Worm (Caenorhabditis elegans) whole organism, L1 larva: ENCODE results near the gene mlc-2.

Source experiments
- C04F5.9 ChIP-seq: sonication (generic microtip); optimal IDR thresholded peaks from 2 replicates; lab custom pipeline; 2016; ENCODE audit warnings: missing genetic modification characterization, missing compliant biosample characterization
- F16B12.6 ChIP-seq: fragments of 150-350 bp; optimal IDR thresholded peaks from 2 replicates; lab custom pipeline; 2014; ENCODE audit warnings: missing biosample characterization, missing genetic modification characterization
- Y116A8C.19 ChIP-seq: sonication (generic microtip); optimal IDR thresholded peaks from 2 replicates; lab custom pipeline; 2016; ENCODE audit warnings: missing compliant biosample characterization, missing genetic modification characterization, borderline replicate concordance
- aly-2 ChIP-seq: fragments of 150-350 bp; optimal IDR thresholded peaks from 2 replicates; lab custom pipeline; 2014; ENCODE audit warnings: missing biosample characterization, missing genetic modification characterization
- ama-1 ChIP-seq: fragments of 150-350 bp; optimal IDR thresholded peaks from 2 replicates; lab custom pipeline; 2014
- ceh-90 ChIP-seq: sonication (generic microtip); optimal IDR thresholded peaks from 2 replicates; lab custom pipeline; 2016; ENCODE audit warnings: missing genetic modification characterization, missing compliant biosample characterization
- dpl-1 ChIP-seq, 3 experiments: fragments of 150-350 bp in 2 of 3; sonication (generic microtip) in 1 of 3; optimal IDR thresholded peaks; 2 replicates each; lab custom pipeline; 2014 to 2017; ENCODE audit warnings: missing biosample characterization in 3 of 3, missing genetic modification characterization in 3 of 3, missing genetic modification reagents in 3 of 3
- dsc-1 ChIP-seq: sonication (generic microtip); optimal IDR thresholded peaks from 2 replicates; lab custom pipeline; 2016; ENCODE audit warnings: mild to moderate bottlenecking, missing genetic modification characterization, missing compliant biosample characterization
- efl-1 ChIP-seq, 4 experiments: fragments of 150-350 bp; optimal IDR thresholded peaks in 3 of 4; peaks in 1 of 4; 1 replicate in 1 of 4; 2 replicates in 3 of 4; lab custom pipeline; 2014; ENCODE audit warnings: missing biosample characterization in 2 of 4, missing genetic modification characterization in 2 of 4, missing genetic modification reagents in 2 of 4
- fkh-4 ChIP-seq: sonication (generic microtip); optimal IDR thresholded peaks from 2 replicates; lab custom pipeline; 2016; ENCODE audit warnings: missing compliant biosample characterization, missing genetic modification characterization, borderline replicate concordance
- fos-1 ChIP-seq: fragments of 150-350 bp; optimal IDR thresholded peaks from 2 replicates; lab custom pipeline; 2014; ENCODE audit warnings: missing biosample characterization, missing genetic modification characterization
- hlh-17 ChIP-seq: fragments of 200-800 bp; sonication (Bioruptor generic); optimal IDR thresholded peaks from 2 replicates; lab custom pipeline; 2018; ENCODE audit warnings: missing genetic modification characterization, mild to moderate bottlenecking, missing compliant biosample characterization, moderate library complexity, borderline replicate concordance
- lin-35 ChIP-seq, 2 experiments: fragments of 150-350 bp; optimal IDR thresholded peaks; 2 replicates each; lab custom pipeline; 2014; ENCODE audit warnings: missing biosample characterization in 2 of 2, missing genetic modification characterization in 2 of 2, missing genetic modification reagents in 2 of 2
- mep-1 ChIP-seq: fragments of 150-350 bp; optimal IDR thresholded peaks from 2 replicates; lab custom pipeline; 2014; ENCODE audit warnings: missing biosample characterization, missing genetic modification characterization
- nhr-11 ChIP-seq: fragments of 150-350 bp; optimal IDR thresholded peaks from 2 replicates; lab custom pipeline; 2014; ENCODE audit warnings: missing biosample characterization, missing genetic modification characterization
- nhr-76 ChIP-seq: sonication (generic microtip); optimal IDR thresholded peaks from 2 replicates; lab custom pipeline; 2017; ENCODE audit warnings: missing biosample characterization, missing genetic modification characterization
- nhr-84 ChIP-seq: sonication (generic microtip); optimal IDR thresholded peaks from 2 replicates; lab custom pipeline; 2017; ENCODE audit warnings: missing biosample characterization, missing genetic modification characterization
- rnt-1 ChIP-seq: sonication (generic microtip); optimal IDR thresholded peaks from 2 replicates; lab custom pipeline; 2016; ENCODE audit warnings: mild to moderate bottlenecking, missing genetic modification characterization, moderate library complexity, missing compliant biosample characterization
- sup-37 ChIP-seq: fragments of 200-800 bp; sonication (Bioruptor generic); optimal IDR thresholded peaks from 2 replicates; lab custom pipeline; 2018; ENCODE audit warnings: mild to moderate bottlenecking, missing genetic modification characterization, missing compliant biosample characterization
- tbx-2 ChIP-seq: sonication (generic microtip); optimal IDR thresholded peaks from 2 replicates; lab custom pipeline; 2016; ENCODE audit warnings: missing genetic modification characterization, missing compliant biosample characterization
- tlp-1 ChIP-seq: fragments of 150-350 bp; optimal IDR thresholded peaks from 2 replicates; lab custom pipeline; 2014; ENCODE audit warnings: missing biosample characterization, missing genetic modification characterization
- unc-130 ChIP-seq: fragments of 150-350 bp; optimal IDR thresholded peaks from 2 replicates; lab custom pipeline; 2017; ENCODE audit warnings: missing biosample characterization, missing genetic modification characterization, inconsistent platforms
- unc-62 ChIP-seq: fragments of 150-350 bp; optimal IDR thresholded peaks from 2 replicates; lab custom pipeline; 2014; ENCODE audit warnings: missing biosample characterization, missing genetic modification reagents, missing genetic modification characterization
- unc-86 ChIP-seq: sonication (generic microtip); optimal IDR thresholded peaks from 2 replicates; lab custom pipeline; 2016; ENCODE audit warnings: missing genetic modification characterization, missing compliant biosample characterization
- zag-1 ChIP-seq: fragments of 150-350 bp; optimal IDR thresholded peaks from 2 replicates; lab custom pipeline; 2014; ENCODE audit warnings: missing biosample characterization, missing genetic modification characterization
- ztf-4 ChIP-seq: fragments of 150-350 bp; optimal IDR thresholded peaks from 2 replicates; lab custom pipeline; 2014; ENCODE audit warnings: missing biosample characterization, missing genetic modification characterization

The mlc-2 gene

DNA sequence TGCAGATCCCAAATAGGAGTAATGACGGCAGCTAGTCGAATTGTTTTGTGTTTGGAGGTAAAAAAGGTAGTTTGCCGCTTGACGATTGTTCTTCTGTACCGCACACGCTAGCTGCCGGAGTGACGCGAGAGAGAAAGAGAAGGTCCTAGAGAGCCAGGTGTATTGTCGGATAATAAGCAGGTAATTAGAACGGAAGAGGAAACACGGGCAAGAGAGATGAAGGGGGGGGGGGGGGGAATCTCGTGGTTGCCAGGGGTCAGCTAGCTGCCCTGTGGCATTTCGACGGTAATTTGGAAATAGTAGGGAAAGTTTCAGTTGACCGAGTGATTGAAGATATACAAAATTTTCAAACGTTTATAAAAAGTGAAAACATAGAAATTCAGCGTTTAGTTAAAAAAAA, 42.5 kb downstream of the mlc-2 start, which contains the start of gene crb-1:
Gene crb-1, minus strand, starts transcription at position 147 of the 400 bp plus-strand sequence.
- TF ChIP-seq dpl-1 (GFP tag; optimal IDR thresholded peaks at IDR 0.05; lab: Kevin White, UChicago) (no peak), nhr-11 (tag; lab: Kevin White, UChicago) (no peak), ceh-90 (tag; lab: Kevin White, UChicago) (no peak), ama-1 (lab: Kevin White, UChicago) (no peak), Y116A8C.19 (no peak), ztf-4 (tag; lab: Kevin White, UChicago) (no peak), fkh-4 (tag; lab: Kevin White, UChicago) (no peak), dsc-1 (tag; lab: Kevin White, UChicago) (no peak), hlh-17 (GFP tag; lab: Kevin White, UChicago) (no peak), unc-62 (GFP tag; lab: Kevin White, UChicago) (no peak), tlp-1 (tag; lab: Kevin White, UChicago) (no peak), zag-1 (tag; lab: Kevin White, UChicago) (no peak)

DNA sequence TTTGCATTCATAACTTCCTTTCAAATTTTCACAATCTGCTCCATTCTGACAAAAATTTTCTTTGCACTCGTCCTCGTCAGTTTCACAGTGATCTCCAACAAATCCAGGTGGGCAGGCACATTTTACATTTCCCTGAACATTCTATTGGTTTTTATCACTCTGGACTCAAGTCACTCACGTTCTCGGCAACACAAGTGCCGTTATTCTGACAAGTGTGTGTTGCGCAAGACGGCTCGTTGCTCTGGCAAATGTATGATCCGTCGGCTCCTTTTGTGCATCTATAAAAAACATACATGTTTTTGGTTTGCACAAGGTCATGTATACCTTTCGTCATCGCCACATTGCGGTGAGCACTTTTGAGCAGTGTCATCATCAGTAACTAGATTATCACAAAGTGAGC, 43.7 kb downstream of the mlc-2 start:
- no peak for TF ChIP-seq ceh-90 (tag; lab: Kevin White, UChicago)
- no peak for TF ChIP-seq efl-1 (optimal IDR thresholded peaks at IDR 0.05; lab: Kevin White, UChicago)
- TF ChIP-seq efl-1 (GFP tag; optimal IDR thresholded peaks at IDR 0.05 in 1 of 2; lab: Kevin White, UChicago), result peak in 1 of 2 experiments; percentile 91
- TF ChIP-seq, all 84 proteins: peak for 1

DNA sequence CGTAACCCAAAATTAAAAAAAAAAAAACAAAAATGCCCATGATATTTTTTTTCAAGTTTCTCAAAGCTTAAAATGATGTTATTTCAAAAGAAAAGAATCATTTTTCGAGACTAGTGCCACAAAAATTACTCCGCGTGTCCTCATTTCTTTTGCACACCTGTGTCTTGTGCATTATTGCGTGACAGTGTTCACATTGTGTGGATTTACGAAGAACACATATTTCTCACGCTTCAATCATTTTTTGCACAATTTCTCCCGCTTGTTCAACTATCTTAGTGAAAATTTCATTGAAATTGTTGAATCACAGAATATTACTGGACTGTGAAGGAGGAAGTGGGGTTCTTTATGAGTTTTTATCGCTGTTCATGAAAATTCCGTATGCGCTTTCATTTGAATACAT, 47.5 kb downstream of the mlc-2 start:
- no peak for TF ChIP-seq dpl-1 (GFP tag; optimal IDR thresholded peaks at IDR 0.05; lab: Kevin White, UChicago)
- no peak for TF ChIP-seq nhr-84 (tag; lab: Kevin White, UChicago)
- no peak for TF ChIP-seq sup-37 (GFP tag; lab: Kevin White, UChicago)
- TF ChIP-seq efl-1 (optimal IDR thresholded peaks at IDR 0.05; lab: Kevin White, UChicago), result no peak
- peak in 1 of 2 experiments; percentile 87 for TF ChIP-seq efl-1 (GFP tag; optimal IDR thresholded peaks at IDR 0.05 in 1 of 2; lab: Kevin White, UChicago)
- TF ChIP-seq F16B12.6, result peak; percentile 55
- no peak for TF ChIP-seq fos-1 (tag; lab: Kevin White, UChicago)
- TF ChIP-seq unc-130 (tag; lab: Kevin White, UChicago), result no peak
- TF ChIP-seq lin-35 (GFP tag; optimal IDR thresholded peaks at IDR 0.05; lab: Kevin White, UChicago), result peak in 1 of 2 experiments; percentile 8
- no peak for TF ChIP-seq unc-86 (tag; lab: Kevin White, UChicago)
- TF ChIP-seq mep-1 (tag; lab: Kevin White, UChicago), result no peak
- no peak for TF ChIP-seq rnt-1
- TF ChIP-seq aly-2 (tag; lab: Kevin White, UChicago), result no peak
- TF ChIP-seq C04F5.9 (tag; lab: Kevin White, UChicago), result no peak
- TF ChIP-seq nhr-76, result no peak
- no peak for TF ChIP-seq tbx-2 (tag; lab: Kevin White, UChicago)
